Worm (Caenorhabditis elegans) whole organism, L4 larva: ENCODE results near the gene rabn-5.
A peak's percentile ranks its signal among the peaks of the same experiment; 100 is the strongest.

Experiments
- D1046.2 ChIP-seq: fragments of 200-800 bp; sonication (Bioruptor generic); IDR thresholded peaks from 2 replicates; pipeline ENCODE4 v1.3.6; 2022; ENCODE audit warnings: missing genetic modification characterization, missing compliant biosample characterization
- F44E2.7 ChIP-seq: fragments of 200-800 bp; sonication (Bioruptor generic); IDR thresholded peaks from 2 replicates; pipeline ENCODE4 v2.1.2; 2022; ENCODE audit warnings: missing genetic modification characterization, missing compliant biosample characterization
- F49E8.2 ChIP-seq: sonication (generic microtip); optimal IDR thresholded peaks from 2 replicates; lab custom pipeline; 2016; ENCODE audit warnings: missing compliant biosample characterization, mild to moderate bottlenecking, missing genetic modification characterization, borderline replicate concordance
- T20F7.1 ChIP-seq: fragments of 200-800 bp; sonication (Bioruptor generic); optimal IDR thresholded peaks from 2 replicates; lab custom pipeline; 2018; ENCODE audit warnings: mild to moderate bottlenecking, missing genetic modification characterization, missing compliant biosample characterization
- ZK337.2 ChIP-seq: fragments of 200-800 bp; sonication (Bioruptor generic); IDR thresholded peaks from 2 replicates; pipeline ENCODE4 v1.3.6; 2022; ENCODE audit warnings: missing genetic modification reagents, missing genetic modification characterization, missing compliant biosample characterization
- arid-1 ChIP-seq: fragments of 200-800 bp; sonication (Bioruptor generic); conservative IDR thresholded peaks from 2 replicates; pipeline ENCODE4 v1.3.6; 2022; ENCODE audit warnings: missing genetic modification reagents, missing genetic modification characterization, missing compliant biosample characterization
- attf-4 ChIP-seq: sonication (generic microtip); optimal IDR thresholded peaks from 3 replicates; lab custom pipeline; 2017; ENCODE audit warnings: missing biosample characterization, missing genetic modification characterization
- ceh-20 ChIP-seq: fragments of 200-800 bp; sonication (Bioruptor generic); IDR thresholded peaks from 2 replicates; pipeline ENCODE4 v1.3.6; 2022; ENCODE audit warnings: missing genetic modification reagents, missing genetic modification characterization, missing compliant biosample characterization
- ceh-28 ChIP-seq: fragments of 150-350 bp; optimal IDR thresholded peaks from 2 replicates; lab custom pipeline; 2014; ENCODE audit warnings: missing biosample characterization, missing genetic modification reagents, missing genetic modification characterization
- ceh-44 ChIP-seq: fragments of 200-800 bp; sonication (Bioruptor generic); IDR thresholded peaks from 2 replicates; pipeline ENCODE4 v1.3.6; 2022; ENCODE audit warnings: missing genetic modification reagents, missing genetic modification characterization, missing compliant biosample characterization
- daf-16 ChIP-seq, 3 experiments: sonication (generic microtip); optimal IDR thresholded peaks; 2 replicates each; lab custom pipeline; 2016 to 2017; ENCODE audit warnings: missing genetic modification characterization in 3 of 3, missing genetic modification reagents in 3 of 3, mild to moderate bottlenecking in 2 of 3, missing compliant biosample characterization in 2 of 3, missing biosample characterization in 1 of 3, moderate library complexity in 1 of 3
- daf-19 ChIP-seq: fragments of 200-800 bp; sonication (Bioruptor generic); conservative IDR thresholded peaks from 2 replicates; pipeline ENCODE4 v1.3.6; 2022; ENCODE audit warnings: missing genetic modification characterization, missing compliant biosample characterization
- dmd-8 ChIP-seq: fragments of 200-800 bp; sonication (Bioruptor generic); IDR thresholded peaks from 2 replicates; pipeline ENCODE4 v1.3.6; 2022; ENCODE audit warnings: missing genetic modification characterization, missing compliant biosample characterization
- duxl-1 ChIP-seq: sonication (generic microtip); optimal IDR thresholded peaks from 2 replicates; lab custom pipeline; 2016; ENCODE audit warnings: mild to moderate bottlenecking, missing genetic modification characterization, moderate library complexity, missing compliant biosample characterization; ENCODE audit not compliant: poor library complexity
- egl-43 ChIP-seq: fragments of 200-800 bp; sonication (Bioruptor generic); IDR thresholded peaks from 2 replicates; pipeline ENCODE4 v1.3.6; 2022; ENCODE audit warnings: missing genetic modification reagents, missing genetic modification characterization, missing compliant biosample characterization
- gei-8 ChIP-seq: fragments of 200-800 bp; sonication (Bioruptor generic); optimal IDR thresholded peaks from 2 replicates; lab custom pipeline; 2018; ENCODE audit warnings: mild to moderate bottlenecking, missing genetic modification characterization, missing compliant biosample characterization
- hmg-1.1 ChIP-seq: fragments of 200-800 bp; sonication (Bioruptor generic); IDR thresholded peaks from 2 replicates; pipeline ENCODE4 v1.3.6; 2022; ENCODE audit warnings: missing genetic modification reagents, missing genetic modification characterization, missing compliant biosample characterization
- lin-1 ChIP-seq: fragments of 200-800 bp; sonication (Bioruptor generic); IDR thresholded peaks from 2 replicates; pipeline ENCODE4 v1.3.6; 2022; ENCODE audit warnings: missing genetic modification reagents, missing genetic modification characterization, missing compliant biosample characterization
- lin-15B ChIP-seq: fragments of 150-350 bp; sonication (generic microtip); optimal IDR thresholded peaks from 3 replicates; lab custom pipeline; 2014; ENCODE audit warnings: missing biosample characterization, missing genetic modification characterization
- lin-29 ChIP-seq: fragments of 200-800 bp; sonication (Bioruptor generic); IDR thresholded peaks from 2 replicates; pipeline ENCODE4 v1.3.6; 2022; ENCODE audit warnings: missing genetic modification reagents, missing genetic modification characterization, missing compliant biosample characterization
- lin-38 ChIP-seq: fragments of 200-800 bp; sonication (Bioruptor generic); IDR thresholded peaks from 2 replicates; pipeline ENCODE4 v1.3.6; 2022; ENCODE audit warnings: missing genetic modification reagents, missing genetic modification characterization, missing compliant biosample characterization
- madf-5 ChIP-seq, 2 experiments: fragments of 200-800 bp; sonication (Bioruptor generic); IDR thresholded peaks; 2 replicates each; pipeline ENCODE4 v1.3.6; 2022; ENCODE audit warnings: missing compliant biosample characterization in 2 of 2, missing genetic modification characterization in 2 of 2
- mdt-29 ChIP-seq: fragments of 200-800 bp; sonication (Bioruptor generic); IDR thresholded peaks from 2 replicates; pipeline ENCODE4 v1.3.6; 2022; ENCODE audit warnings: missing genetic modification reagents, missing genetic modification characterization, missing compliant biosample characterization
- mxl-2 ChIP-seq: fragments of 200-800 bp; sonication (Bioruptor generic); conservative IDR thresholded peaks from 2 replicates; pipeline ENCODE4 v1.3.6; 2022; ENCODE audit warnings: missing genetic modification reagents, missing genetic modification characterization, missing compliant biosample characterization
- nhr-10 ChIP-seq: fragments of 150-350 bp; optimal IDR thresholded peaks from 2 replicates; lab custom pipeline; 2014; ENCODE audit warnings: missing biosample characterization, missing genetic modification characterization
- nhr-11 ChIP-seq: fragments of 150-350 bp; optimal IDR thresholded peaks from 2 replicates; lab custom pipeline; 2014; ENCODE audit warnings: missing biosample characterization, missing genetic modification characterization
- nhr-111 ChIP-seq: fragments of 200-800 bp; sonication (Bioruptor generic); optimal IDR thresholded peaks from 2 replicates; lab custom pipeline; 2018; ENCODE audit warnings: mild to moderate bottlenecking, missing genetic modification characterization, missing compliant biosample characterization
- nhr-25 ChIP-seq: sonication (generic microtip); optimal IDR thresholded peaks from 2 replicates; lab custom pipeline; 2017; ENCODE audit warnings: missing genetic modification characterization, mild to moderate bottlenecking, missing compliant biosample characterization, antibody characterized with exemption, moderate library complexity, borderline replicate concordance; ENCODE audit not compliant: insufficient read depth
- nhr-28 ChIP-seq: fragments of 150-350 bp; optimal IDR thresholded peaks from 2 replicates; lab custom pipeline; 2014; ENCODE audit warnings: missing biosample characterization, missing genetic modification characterization
- nhr-41 ChIP-seq: fragments of 200-800 bp; sonication (Bioruptor generic); IDR thresholded peaks from 2 replicates; pipeline ENCODE4 v1.3.6; 2022; ENCODE audit warnings: missing genetic modification reagents, missing genetic modification characterization, missing compliant biosample characterization
- nhr-42 ChIP-seq: fragments of 200-800 bp; sonication (Bioruptor generic); IDR thresholded peaks from 2 replicates; pipeline ENCODE4 v1.3.6; 2022; ENCODE audit warnings: missing genetic modification characterization, missing compliant biosample characterization
- nhr-76 ChIP-seq: fragments of 150-350 bp; optimal IDR thresholded peaks from 2 replicates; lab custom pipeline; 2014; ENCODE audit warnings: missing biosample characterization, missing genetic modification characterization
- pha-4 ChIP-seq, 2 experiments: fragments of 150-350 bp in 1 of 2; fragments of 200-800 bp in 1 of 2; sonication (Bioruptor generic) in 1 of 2; IDR thresholded peaks in 1 of 2; optimal IDR thresholded peaks in 1 of 2; 2 replicates each; pipeline versions ENCODE4 v1.3.6 to Lab custom; 2014 to 2022; ENCODE audit warnings: missing genetic modification characterization in 2 of 2, missing genetic modification reagents in 2 of 2, missing biosample characterization in 1 of 2, missing compliant biosample characterization in 1 of 2
- php-3 ChIP-seq: fragments of 200-800 bp; sonication (Bioruptor generic); IDR thresholded peaks from 2 replicates; pipeline ENCODE4 v1.3.6; 2022; ENCODE audit warnings: missing genetic modification reagents, missing genetic modification characterization, missing compliant biosample characterization
- rbr-2 ChIP-seq: sonication (generic microtip); optimal IDR thresholded peaks from 2 replicates; lab custom pipeline; 2016; ENCODE audit warnings: missing genotype, missing genetic modification characterization, missing compliant biosample characterization
- saeg-2 ChIP-seq: fragments of 200-800 bp; sonication (Bioruptor generic); IDR thresholded peaks from 2 replicates; pipeline ENCODE4 v1.3.6; 2022; ENCODE audit warnings: missing genetic modification reagents, missing genetic modification characterization, missing compliant biosample characterization
- sdz-12 ChIP-seq: fragments of 200-800 bp; sonication (Bioruptor generic); optimal IDR thresholded peaks from 2 replicates; lab custom pipeline; 2018; ENCODE audit warnings: mild to moderate bottlenecking, missing genetic modification characterization, missing compliant biosample characterization
- set-16 ChIP-seq: fragments of 200-800 bp; sonication (Bioruptor generic); IDR thresholded peaks from 2 replicates; pipeline ENCODE4 v1.3.6; 2022; ENCODE audit warnings: missing genetic modification reagents, missing genetic modification characterization, missing compliant biosample characterization
- spr-1 ChIP-seq: sonication (generic microtip); optimal IDR thresholded peaks from 2 replicates; lab custom pipeline; 2016; ENCODE audit warnings: mild to moderate bottlenecking, missing genetic modification characterization, missing compliant biosample characterization
- tag-97 ChIP-seq: fragments of 200-800 bp; sonication (Bioruptor generic); IDR thresholded peaks from 2 replicates; pipeline ENCODE4 v1.3.6; 2022; ENCODE audit warnings: missing genetic modification characterization, missing compliant biosample characterization
- tra-1 ChIP-seq: fragments of 200-800 bp; sonication (Bioruptor generic); IDR thresholded peaks from 2 replicates; pipeline ENCODE4 v1.3.6; 2022; ENCODE audit warnings: missing genetic modification reagents, missing genetic modification characterization, missing compliant biosample characterization
- unc-130 ChIP-seq: sonication (generic microtip); optimal IDR thresholded peaks from 2 replicates; lab custom pipeline; 2016; ENCODE audit warnings: missing genetic modification reagents, missing genetic modification characterization, missing compliant biosample characterization
- unc-62 ChIP-seq, 3 experiments: fragments of 150-350 bp in 1 of 3; sonication (generic microtip); optimal IDR thresholded peaks in 2 of 3; peaks in 1 of 3; 1 replicate in 1 of 3; 2 replicates in 2 of 3; lab custom pipeline; 2014 to 2017; ENCODE audit warnings: missing biosample characterization in 3 of 3, missing genetic modification characterization in 3 of 3, missing genetic modification reagents in 3 of 3, missing genotype in 1 of 3
- vab-7 ChIP-seq: fragments of 200-800 bp; sonication (Bioruptor generic); IDR thresholded peaks from 2 replicates; pipeline ENCODE4 v1.3.6; 2022; ENCODE audit warnings: missing genetic modification reagents, missing genetic modification characterization, missing compliant biosample characterization

Gene rabn-5

DNA sequence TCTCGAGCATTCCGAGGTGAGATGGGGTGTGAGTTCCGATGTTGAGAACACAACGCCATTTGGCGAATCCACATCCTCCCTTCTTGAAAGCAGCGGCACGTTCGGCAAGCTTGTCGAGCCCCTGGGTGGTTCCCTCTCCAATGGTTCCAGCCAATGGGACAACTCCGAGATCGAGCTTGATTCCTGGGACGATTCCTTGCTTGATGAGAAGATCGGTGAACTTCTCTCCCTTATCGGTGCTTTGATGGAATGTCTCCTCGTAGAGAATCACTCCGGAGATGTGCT, 11.0 kb downstream of the rabn-5 start:
- peak; percentile 57; the same call in 1 of the 2 replicates for TF ChIP-seq set-16 (GFP tag; lab: Robert Waterston, UW)
- 0 out of 4 replicates have a peak, but pooled peaks of 1 of the 2 experiments have one; percentile 24 for TF ChIP-seq madf-5 (GFP tag; IDR thresholded peaks at IDR 0.05; lab: Robert Waterston, UW)
- TF ChIP-seq sdz-12: no peak

DNA sequence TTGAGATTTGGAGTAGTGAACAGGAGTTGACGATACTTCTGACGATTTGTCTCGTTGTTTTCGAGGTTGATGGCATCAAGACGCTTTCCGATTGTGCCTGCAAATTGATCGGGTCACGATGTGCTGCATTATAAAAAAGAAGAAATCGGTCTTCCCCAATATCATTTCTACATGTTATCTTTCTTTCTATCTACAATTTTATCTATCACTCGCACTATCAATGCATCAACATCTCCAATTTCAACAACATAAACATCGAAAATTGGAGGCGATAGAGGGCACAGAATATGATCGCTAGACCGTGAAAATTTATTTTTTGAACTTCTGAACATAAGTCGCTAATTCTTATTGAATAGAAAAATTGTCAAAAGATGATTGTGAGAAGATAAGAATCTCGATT, 11.4 kb downstream of the rabn-5 start:
- TF ChIP-seq nhr-28 (tag; lab: Kevin White, UChicago) (peak; percentile 21), saeg-2 (GFP tag; lab: Robert Waterston, UW) (no peak), dmd-8 (GFP tag; lab: Robert Waterston, UW) (no peak), duxl-1 (tag; lab: Kevin White, UChicago) (peak; percentile 42), daf-19 (GFP tag; lab: Robert Waterston, UW) (no peak), nhr-10 (tag; lab: Kevin White, UChicago) (no peak), gei-8 (GFP tag; lab: Kevin White, UChicago) (no peak), daf-16 (GFP tag; optimal IDR thresholded peaks at IDR 0.05; lab: Kevin White, UChicago) (no peak), daf-16 (tag; optimal IDR thresholded peaks at IDR 0.05; lab: Kevin White, UChicago) (peak; percentile 80)

DNA sequence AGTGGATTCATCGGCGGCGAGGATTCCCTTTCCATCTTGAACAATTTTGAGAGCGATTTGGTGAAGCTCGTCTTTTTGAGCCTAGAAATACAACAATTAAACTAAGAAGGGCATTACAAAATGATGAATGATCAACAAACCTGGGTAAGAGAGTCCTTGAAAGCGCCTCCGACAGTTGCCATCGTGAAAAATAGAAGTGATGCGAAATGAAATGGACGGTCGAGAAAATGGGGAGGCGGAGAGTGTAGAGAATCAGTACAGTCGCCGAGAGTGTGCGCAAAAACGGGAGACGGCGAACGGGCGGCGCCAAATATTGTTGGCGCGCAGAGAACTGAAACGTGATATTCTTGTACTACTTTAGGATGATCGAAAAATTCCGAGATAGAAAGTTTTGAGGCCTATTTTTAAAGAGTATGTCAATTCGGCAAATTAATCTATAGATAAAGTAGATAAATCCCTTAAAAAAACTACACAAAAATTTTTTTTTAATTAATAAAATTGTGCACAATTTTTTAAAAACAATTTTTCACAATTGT, 11.9 kb downstream of the rabn-5 start, which contains the start of gene aldo-2:
TSS of gene aldo-2 (minus strand) at position 486 of the 536 bp plus-strand sequence.
- TF ChIP-seq spr-1 (tag; lab: Kevin White, UChicago): no peak
- TF ChIP-seq lin-1 (GFP tag; lab: Robert Waterston, UW): no peak
- TF ChIP-seq nhr-10 (tag; lab: Kevin White, UChicago): no peak
- TF ChIP-seq nhr-111 (GFP tag; lab: Kevin White, UChicago): no peak
- no peak for TF ChIP-seq lin-29 (GFP tag; lab: Robert Waterston, UW)
- TF ChIP-seq sdz-12: no peak
- TF ChIP-seq daf-19 (GFP tag; lab: Robert Waterston, UW): no peak
- TF ChIP-seq dmd-8 (GFP tag; lab: Robert Waterston, UW): no peak
- TF ChIP-seq vab-7: no peak
- TF ChIP-seq mdt-29: no peak
- TF ChIP-seq ceh-20 (GFP tag; lab: Robert Waterston, UW): no peak
- TF ChIP-seq arid-1 (GFP tag; lab: Robert Waterston, UW): no peak
- TF ChIP-seq saeg-2 (GFP tag; lab: Robert Waterston, UW): no peak
- no peak for TF ChIP-seq mxl-2 (GFP tag; lab: Robert Waterston, UW)
- TF ChIP-seq nhr-42 (GFP tag; lab: Robert Waterston, UW): no peak
- no peak for TF ChIP-seq duxl-1 (tag; lab: Kevin White, UChicago)
- no peak for TF ChIP-seq T20F7.1
- TF ChIP-seq ZK337.2 (GFP tag; lab: Robert Waterston, UW): 0 out of 2 replicates have a peak, but pooled peaks have one; percentile 19
- no peak for TF ChIP-seq F44E2.7 (GFP tag; lab: Robert Waterston, UW)
- no peak for TF ChIP-seq rbr-2 (tag; lab: Kevin White, UChicago)
- TF ChIP-seq lin-15B: no peak
- TF ChIP-seq attf-4: no peak
- TF ChIP-seq php-3: no peak
- TF ChIP-seq nhr-25: no peak
- TF ChIP-seq tag-97: no peak
- TF ChIP-seq hmg-1.1: no peak
- TF ChIP-seq pha-4 (GFP tag; IDR thresholded peaks at IDR 0.05; lab: Robert Waterston, UW): no peak
- no peak for TF ChIP-seq pha-4 (tag; optimal IDR thresholded peaks at IDR 0.05; lab: Kevin White, UChicago)
- TF ChIP-seq nhr-11 (tag; lab: Kevin White, UChicago): no peak
- TF ChIP-seq nhr-76 (tag; lab: Kevin White, UChicago): no peak
- peak; percentile 59; the same call in 1 of the 2 replicates for TF ChIP-seq egl-43 (GFP tag; lab: Robert Waterston, UW)
- TF ChIP-seq lin-38 (GFP tag; lab: Robert Waterston, UW): peak; percentile 76
- no peak for TF ChIP-seq D1046.2 (GFP tag; lab: Robert Waterston, UW)
- TF ChIP-seq F49E8.2 (tag; lab: Kevin White, UChicago): no peak
- TF ChIP-seq unc-62 (GFP tag; optimal IDR thresholded peaks at IDR 0.05 in 1 of 2; lab: Kevin White, UChicago): peak in 1 of 2 experiments; percentile 96
- no peak for TF ChIP-seq unc-62 (tag; optimal IDR thresholded peaks at IDR 0.05; lab: Kevin White, UChicago)
- no peak for TF ChIP-seq nhr-41
- TF ChIP-seq unc-130 (GFP tag; lab: Kevin White, UChicago): peak; percentile 63
- TF ChIP-seq tra-1 (GFP tag; lab: Robert Waterston, UW): 0 out of 2 replicates have a peak, but pooled peaks have one; percentile 11
- TF ChIP-seq ceh-28 (tag; lab: Kevin White, UChicago): no peak
- no peak for TF ChIP-seq ceh-44 (GFP tag; lab: Robert Waterston, UW)
